Fruit fly (Drosophila melanogaster) S2 (cell line): ENCODE data around the gene CG31251.

ENCODE experiments used
- CG8478 ChIP-seq: fragments of >200 bp; optimal IDR thresholded peaks from 2 replicates; lab custom pipeline; 2018
- CTCF ChIP-seq, 2 experiments: fragments of >200 bp; optimal IDR thresholded peaks; 2 replicates each; lab custom pipeline; 2018

DNA sequence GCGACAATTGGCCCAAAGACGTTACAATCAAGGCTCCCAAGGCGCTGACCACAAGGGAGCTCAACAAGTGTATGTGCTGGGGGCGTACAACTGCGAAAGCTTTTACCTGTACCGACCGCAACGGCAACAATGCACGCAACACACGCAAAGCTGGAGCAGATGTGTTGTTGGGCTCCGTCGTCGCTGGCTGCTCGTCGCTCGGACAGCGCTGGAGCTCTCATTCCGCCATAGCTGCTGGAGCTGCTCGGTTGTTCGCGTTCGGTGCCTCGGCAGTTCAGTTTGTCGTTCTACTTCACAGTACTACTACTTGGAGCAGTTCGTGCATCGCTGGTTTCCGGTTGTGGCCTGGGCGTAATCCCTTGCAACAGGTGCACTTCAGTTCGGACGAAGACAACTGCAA, 40.8 kb upstream of the CG31251 start, which contains the start of gene Lgr1:
- no peak for TF ChIP-seq CG8478 (lab: Kevin White, UChicago)
- no peak for TF ChIP-seq CTCF (optimal IDR thresholded peaks at IDR 0.05; lab: Kevin White, UChicago)
